Worm (Caenorhabditis elegans): ENCODE measurements around the gene vps-16.

- TF ChIP-seq ztf-4 (tag; optimal IDR thresholded peaks at IDR 0.05), result no peak
- no peak for TF ChIP-seq elt-3 (tag; optimal IDR thresholded peaks at IDR 0.05)
- TF ChIP-seq fkh-10 (GFP tag; optimal IDR thresholded peaks at IDR 0.05), result no peak
- TF ChIP-seq unc-62 (GFP tag; optimal IDR thresholded peaks at IDR 0.05), result no peak
- TF ChIP-seq nhr-28 (tag; optimal IDR thresholded peaks at IDR 0.05), result no peak
- TF ChIP-seq pha-4 (tag; optimal IDR thresholded peaks at IDR 0.05), result no peak
- TF ChIP-seq lin-15B (tag; optimal IDR thresholded peaks at IDR 0.05), result no peak
- TF ChIP-seq nhr-76 (tag; optimal IDR thresholded peaks at IDR 0.05), result no peak
- TF ChIP-seq mdl-1 (tag; optimal IDR thresholded peaks at IDR 0.05), result no peak
- no peak for TF ChIP-seq nfya-1 (tag; optimal IDR thresholded peaks at IDR 0.05; ENCODE audit: insufficient read depth)
- no peak for TF ChIP-seq ama-1 (optimal IDR thresholded peaks at IDR 0.05)
- TF ChIP-seq nhr-237 (tag; optimal IDR thresholded peaks at IDR 0.05), result no peak
- no peak for TF ChIP-seq sea-2 (GFP tag; optimal IDR thresholded peaks at IDR 0.05)
Observed at ce11 chrIII:6463679-6464078, 30.6 kb downstream of the vps-16 start, which contains the start of gene dlc-1.
